Fruit fly (Drosophila melanogaster) whole organism, larva: Measurements from ENCODE around the gene CG12661.

Experiments
- noc ChIP-seq: fragments of 200-800 bp; sonication (Bioruptor generic); optimal IDR thresholded peaks from 3 replicates; lab custom pipeline; 2019; ENCODE audit warnings: missing biosample characterization, mild to moderate bottlenecking, missing genetic modification characterization, moderate library complexity

Gene CG12661

DNA sequence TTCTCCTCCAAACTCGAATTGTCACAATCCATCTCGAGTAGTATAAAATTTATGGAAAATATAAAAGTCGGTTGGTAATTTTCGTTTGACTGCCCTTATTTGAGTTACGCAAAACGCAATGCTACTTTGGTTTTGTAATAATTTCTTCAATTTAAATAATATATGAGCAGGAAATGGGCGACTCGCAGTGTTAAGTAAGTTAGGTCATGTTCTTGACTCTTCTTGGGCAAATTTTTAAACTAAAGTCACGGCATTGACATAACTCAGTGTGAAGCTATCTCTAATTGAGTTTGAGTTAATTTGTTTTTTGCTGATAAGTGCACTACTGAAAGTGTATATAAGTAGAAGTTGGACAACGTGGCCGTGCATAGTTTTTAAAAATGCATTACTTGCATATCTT lies at the start of gene CG12661, which contains the start of gene CG43255:
Gene CG12661, minus strand, starts transcription at position 101 of the 400 bp plus-strand sequence.
Gene CG43255, plus strand, starts transcription at position 374 of the 400 bp plus-strand sequence.
- TF ChIP-seq noc (tag; lab: Kevin White, UChicago): no peak

DNA sequence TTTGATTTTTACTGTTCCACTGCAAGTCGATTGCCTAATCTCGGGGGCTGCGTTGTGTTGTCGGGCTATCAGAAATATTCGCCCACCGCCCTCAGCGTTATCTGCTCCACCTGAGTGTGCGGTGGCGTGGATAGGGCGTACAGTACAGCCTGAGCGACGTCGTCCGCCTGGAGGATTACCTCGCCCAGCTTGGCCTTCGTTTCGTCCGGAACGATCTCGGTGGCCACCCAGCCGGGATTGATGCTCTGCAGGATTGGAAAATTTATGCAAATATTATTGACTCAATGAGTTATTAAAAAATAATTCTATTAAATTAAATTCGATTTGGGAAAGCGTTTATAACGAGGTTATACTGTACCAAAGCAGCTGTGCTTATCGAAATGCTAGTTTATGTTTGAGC lies 49.6 kb upstream of the CG12661 start:
- TF ChIP-seq noc (tag; lab: Kevin White, UChicago): peak; percentile 67

DNA sequence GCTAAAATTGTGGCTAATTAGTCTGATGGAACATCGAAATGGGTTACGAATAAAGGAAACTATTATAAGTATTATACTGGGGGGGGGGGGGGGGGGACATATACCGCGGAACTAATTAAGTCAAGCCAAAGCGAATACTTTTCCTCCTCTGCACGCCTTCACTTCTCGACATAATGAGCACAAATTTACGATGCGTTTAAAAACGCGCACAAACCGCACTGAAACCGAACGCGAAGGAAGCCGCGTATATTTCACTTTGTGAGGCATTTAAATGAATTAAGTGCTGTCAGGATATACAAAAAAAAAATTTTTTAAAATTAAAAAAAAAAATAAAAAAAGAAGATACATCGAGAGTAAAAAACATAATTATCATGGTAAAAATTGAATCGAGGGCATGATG lies 34.8 kb upstream of the CG12661 start:
- no peak for TF ChIP-seq noc (tag; lab: Kevin White, UChicago)

DNA sequence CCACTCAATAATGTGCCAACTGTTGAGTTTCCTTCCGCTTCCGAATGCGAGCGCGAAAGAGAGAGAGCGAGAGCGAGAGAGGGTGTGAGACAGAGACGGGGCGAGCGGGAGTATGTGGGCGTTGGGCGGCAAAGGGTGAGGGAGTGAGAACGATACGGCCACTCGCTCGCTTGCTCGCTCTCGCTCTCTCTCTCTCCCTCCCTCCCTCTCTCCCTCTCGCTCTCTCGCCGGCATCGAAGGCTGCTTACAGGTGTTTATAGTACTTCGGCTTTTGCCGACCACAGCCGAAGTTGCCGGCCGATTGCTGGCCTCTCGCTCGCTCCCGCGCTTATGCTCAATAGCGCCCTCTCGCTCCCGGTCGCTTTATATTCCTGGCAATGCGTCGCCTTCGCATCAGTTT lies 1.3 kb upstream of the CG12661 start:
- no peak for TF ChIP-seq noc (tag; lab: Kevin White, UChicago)

DNA sequence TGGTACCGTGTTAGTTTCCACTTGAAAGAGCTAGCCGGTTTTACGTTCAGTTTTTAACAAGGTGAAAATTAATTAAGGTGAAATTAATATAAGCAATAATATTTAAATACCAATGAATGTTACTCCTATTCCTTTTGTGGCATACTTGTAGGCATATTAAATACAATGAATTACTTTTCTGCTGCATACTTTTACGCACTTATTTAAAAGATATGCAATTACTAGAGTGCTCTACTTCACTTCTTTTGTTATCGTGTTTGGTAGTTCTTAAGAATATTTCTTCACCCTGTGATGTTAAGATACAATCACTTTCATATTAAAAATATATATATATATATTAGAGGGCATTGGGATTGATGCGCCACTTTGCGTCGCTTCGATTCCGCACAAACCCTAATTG lies 11.6 kb downstream of the CG12661 start:
- TF ChIP-seq noc (tag; lab: Kevin White, UChicago): no peak

DNA sequence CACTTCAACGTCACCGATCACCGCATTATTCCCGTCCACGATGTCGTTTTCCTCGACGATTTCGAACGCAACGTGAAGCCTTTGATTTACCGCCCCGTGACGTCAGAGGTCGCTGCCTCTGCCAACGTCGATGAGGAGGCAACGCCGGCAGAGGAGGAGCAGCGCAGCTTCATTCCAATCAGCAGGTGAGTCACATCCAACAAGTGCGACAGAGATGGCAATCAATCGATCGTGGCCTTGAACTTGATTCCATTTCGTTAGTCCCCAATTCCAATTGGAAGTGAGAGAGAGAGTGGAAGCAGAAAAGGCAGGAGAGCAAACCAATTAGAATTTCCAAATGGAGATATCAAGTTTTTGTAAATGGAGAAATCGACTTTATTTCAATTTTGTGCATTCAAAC lies 15.3 kb downstream of the CG12661 start:
- no peak for TF ChIP-seq noc (tag; lab: Kevin White, UChicago)

DNA sequence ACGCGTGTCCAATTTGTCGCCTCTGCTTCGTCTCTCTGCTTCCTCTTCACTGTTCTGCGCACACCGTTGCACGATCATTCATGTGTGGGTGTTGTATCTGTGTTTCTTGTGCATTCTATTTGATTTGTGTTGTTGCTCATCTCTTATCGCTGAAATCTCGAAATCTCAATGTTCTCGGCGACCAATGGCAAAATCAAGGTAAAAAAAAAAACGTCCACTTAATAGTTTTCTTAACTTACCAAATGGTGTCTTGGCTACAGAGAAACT lies 16.0 kb downstream of the CG12661 start:
- no peak for TF ChIP-seq noc (tag; lab: Kevin White, UChicago)

DNA sequence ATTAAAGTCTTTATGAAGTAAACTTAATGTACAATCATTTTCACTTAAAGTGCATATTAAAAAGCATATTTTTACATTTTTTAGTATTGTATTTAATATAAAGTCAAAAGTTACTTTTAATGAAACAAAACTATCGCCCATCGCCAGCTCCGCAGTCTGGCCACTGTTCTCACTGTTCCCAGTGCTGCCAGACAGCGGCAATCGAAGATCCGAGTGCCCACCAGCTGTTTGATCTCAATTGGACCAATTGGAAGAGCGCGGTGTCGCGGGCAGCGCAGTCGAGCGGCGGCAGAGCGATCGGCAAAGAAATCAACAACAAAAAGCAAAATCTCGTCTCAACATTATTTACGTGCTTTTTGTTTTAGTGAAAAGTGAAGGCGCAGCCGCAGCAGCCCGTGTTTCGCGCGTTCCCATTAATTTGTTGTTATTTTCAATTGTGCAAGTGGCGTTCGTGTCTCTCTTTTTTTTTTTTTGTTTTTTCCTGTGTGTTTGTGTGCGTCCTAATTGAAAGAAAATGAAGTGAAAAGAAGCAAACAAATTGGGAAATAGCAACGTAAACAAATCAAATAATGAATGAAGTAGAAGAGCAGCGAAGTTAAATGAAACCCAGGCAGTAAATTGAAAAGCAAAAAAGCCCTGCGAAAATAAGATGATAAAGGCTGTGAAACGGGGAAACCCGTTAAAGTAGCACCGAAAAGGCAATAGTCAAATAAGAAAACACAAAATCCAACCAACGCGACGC lies 16.5 kb downstream of the CG12661 start, which contains the start of gene rdgA:
Gene rdgA, plus strand, starts transcription at position 264 of the 742 bp plus-strand sequence.
- TF ChIP-seq noc (tag; lab: Kevin White, UChicago): no peak

DNA sequence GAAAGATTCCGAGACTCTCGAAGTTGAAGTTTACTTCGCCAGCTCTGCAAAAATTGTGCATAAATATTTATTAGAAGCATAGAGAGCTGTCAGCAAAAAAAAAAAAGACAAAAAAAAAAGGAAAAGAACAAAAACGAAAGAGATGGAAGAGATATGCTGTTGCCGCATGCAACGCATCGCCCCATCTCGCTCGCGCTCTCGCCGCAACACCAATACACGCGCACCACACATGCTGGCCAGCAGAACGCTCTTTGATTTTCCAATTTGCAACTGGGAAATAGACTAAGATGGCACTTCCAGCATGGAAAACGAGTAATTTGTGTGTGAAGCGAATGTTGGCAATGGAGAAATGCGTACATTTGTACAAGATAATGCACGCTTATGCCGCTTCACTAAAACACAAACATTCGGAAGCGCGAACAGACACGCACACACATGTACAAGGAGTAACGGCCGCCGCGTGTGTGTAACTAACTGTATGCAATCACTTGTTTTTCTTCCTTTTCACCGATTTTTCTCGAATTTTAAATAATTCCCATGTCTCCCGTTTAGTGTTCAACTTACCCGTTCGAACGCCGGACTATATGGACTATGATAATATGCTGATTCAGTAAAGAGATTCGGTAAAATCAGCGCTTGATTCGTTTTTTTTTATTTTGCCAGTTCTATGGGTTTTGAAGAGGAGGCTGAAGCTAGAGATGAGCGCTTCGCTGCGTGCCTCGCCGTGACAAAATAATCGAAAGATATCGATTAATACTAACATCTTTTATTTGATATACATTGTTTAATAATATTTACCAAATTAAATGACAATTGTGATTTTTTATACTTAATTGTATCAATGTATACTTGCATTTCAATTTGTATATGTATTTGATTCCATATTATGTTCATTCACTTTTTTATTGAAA lies 17.7 kb downstream of the CG12661 start:
- TF ChIP-seq noc (tag; lab: Kevin White, UChicago): no peak

DNA sequence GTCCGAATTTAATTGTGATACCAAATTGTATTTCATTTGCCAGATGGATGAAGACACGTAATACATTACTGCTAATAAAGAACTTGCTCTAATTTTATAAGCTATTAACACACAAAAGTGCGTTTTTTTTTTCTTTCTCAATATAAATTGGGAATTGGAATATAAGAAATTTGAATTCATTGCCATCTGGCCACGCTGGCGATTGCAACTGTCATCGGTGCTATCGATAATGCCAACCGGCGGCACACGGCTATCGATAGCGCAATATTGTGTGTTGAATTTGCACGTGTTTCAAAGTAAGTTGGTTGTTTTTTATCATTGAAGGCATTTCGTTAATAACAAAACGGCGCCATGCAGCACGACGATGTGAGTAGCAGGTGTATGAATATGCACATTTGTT lies 22.0 kb downstream of the CG12661 start, which contains the start of gene Rbm13:
Gene Rbm13, plus strand, starts transcription at position 253 of the 400 bp plus-strand sequence.
- no peak for TF ChIP-seq noc (tag; lab: Kevin White, UChicago)

DNA sequence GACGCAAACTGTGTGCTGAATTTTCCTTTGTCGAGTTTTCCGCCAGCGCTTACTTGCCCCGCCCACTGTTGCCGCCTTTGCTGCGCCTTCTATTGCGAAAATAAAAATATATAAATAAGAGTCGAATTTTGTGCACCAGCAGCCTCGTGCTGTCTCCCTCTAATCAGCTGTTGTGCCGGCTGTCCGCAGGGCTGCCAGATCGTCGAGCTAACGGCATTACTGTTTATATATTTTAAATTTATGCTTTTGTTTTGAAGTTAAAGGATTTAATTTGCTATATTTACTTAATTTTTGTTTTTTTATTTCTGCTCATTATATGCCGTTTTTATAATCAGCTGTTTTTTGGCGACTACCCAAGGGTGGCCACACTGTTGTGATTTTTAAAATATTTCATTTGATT lies 23.4 kb downstream of the CG12661 start, which contains the start of gene Uros1:
Gene Uros1, minus strand, starts transcription at position 171 of the 400 bp plus-strand sequence.
- TF ChIP-seq noc (tag; lab: Kevin White, UChicago): no peak

DNA sequence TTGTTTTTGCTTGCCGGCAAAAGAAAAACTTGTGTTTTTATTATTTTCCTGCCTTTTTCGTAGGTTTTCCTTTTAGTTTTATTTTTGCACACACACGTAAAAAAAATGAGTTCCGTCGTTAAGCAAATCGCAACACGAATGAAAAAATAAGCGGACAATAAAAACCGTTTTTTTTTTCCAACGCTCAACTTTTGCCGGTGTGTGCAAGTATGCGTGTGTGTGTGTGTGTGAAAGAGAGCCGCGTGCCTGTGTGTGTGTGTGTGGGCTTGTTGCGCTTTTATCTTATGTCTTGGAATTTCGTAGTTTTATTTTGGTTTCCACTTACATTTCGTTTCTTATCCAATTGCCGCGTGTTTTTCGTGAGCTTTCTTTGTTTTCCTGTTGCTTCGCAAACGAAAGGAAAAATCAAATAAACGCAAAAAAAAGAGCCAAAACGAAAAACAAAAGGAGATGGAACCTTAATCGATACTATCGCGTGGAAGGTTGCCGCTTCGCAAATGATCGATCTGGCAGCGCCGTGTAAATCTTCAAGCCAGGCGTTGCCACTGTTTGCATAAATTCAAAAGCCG lies 25.5 kb downstream of the CG12661 start, which contains the start of gene Moe:
Gene Moe, minus strand, starts transcription at position 474 of the 569 bp plus-strand sequence.
- TF ChIP-seq noc (tag; lab: Kevin White, UChicago): peak; percentile 31

DNA sequence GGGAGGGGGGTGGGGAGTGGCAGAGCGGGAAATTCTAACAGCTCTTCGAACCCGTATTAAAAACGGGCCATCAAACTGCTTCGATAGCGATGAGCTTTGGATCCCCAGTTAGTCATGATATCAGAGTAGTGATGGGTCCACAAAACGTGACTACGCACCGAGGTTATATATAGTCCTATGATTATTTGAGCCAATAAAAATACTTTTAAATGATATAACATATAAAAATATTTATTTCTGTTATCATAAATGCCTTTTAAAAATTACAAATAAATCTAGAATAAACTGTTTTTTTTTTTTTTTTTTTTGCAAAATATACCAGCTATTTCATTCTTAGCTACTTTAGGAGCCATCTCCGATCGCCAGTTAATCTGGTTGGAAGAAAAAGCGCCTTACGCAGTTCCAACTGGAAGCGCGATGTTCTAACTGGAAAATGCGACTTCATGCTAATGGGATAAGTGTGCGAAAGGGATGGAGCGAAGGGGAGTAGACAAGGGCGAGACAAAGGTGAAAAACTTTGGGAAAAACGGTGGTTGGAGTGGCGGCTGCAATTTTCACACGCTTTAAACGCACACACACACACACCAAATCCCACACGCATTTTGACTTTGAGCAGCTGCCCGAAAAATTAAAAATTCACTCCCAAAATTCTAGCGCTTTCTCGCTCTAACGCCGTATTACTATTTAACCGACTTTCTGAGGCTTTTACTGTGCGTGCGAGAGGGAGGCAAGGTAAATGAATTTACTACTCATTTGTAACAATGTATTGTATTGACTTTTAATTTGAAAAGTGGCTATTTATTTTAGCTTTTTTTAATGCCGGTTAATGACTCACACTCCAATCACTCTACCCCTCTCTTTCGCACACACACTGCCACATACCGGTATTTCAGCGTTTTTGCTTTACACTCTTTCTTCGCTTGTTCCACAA lies 26.4 kb downstream of the CG12661 start:
- TF ChIP-seq noc (tag; lab: Kevin White, UChicago): no peak

DNA sequence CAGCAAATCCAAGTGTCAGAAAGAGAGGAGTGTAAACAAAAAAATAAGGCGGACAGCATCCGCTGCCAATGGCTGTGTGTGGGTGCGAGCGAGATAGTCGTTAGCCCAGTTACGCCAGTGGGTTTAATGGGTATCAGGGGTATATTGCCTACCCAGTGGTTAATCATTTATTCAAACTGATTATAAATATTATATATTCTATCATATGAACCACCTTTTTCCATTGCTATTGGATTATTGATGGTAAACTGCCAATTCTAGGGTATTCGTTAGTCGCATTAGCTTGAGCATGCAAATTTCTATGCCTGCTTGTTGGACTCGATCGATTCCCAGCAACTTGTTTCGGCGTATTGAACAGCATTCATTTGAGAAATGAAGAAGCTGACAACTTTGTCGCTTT lies 27.4 kb downstream of the CG12661 start:
- TF ChIP-seq noc (tag; lab: Kevin White, UChicago): peak; percentile 89

DNA sequence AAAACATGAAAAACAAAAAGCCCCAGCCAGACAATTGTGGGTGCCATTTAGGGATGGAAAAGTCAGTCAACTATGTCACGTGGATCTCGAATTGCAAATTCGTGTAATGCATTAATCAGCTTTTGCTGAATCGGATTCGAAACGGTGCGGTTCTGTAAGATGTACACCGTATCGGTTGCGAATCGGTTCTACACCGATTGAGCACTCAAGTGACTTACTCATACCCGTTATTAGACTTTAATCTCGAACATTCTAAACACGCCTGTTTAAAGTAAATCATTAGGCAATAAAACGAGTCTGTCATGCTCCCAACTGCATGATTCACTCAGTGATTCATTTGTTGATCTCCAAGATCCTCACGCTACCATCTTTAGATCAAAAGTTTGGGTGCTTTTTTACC lies 28.1 kb downstream of the CG12661 start:
- no peak for TF ChIP-seq noc (tag; lab: Kevin White, UChicago)
